Worm (Caenorhabditis elegans): Measurements from ENCODE around the gene C55B6.1.

The C55B6.1 gene

ce11 chrX:7176817-7177216 is 23.3 kb upstream of the C55B6.1 start (continued):
- TF ChIP-seq ceh-44 (GFP tag; IDR thresholded peaks at IDR 0.05), result no peak
- TF ChIP-seq lin-38 (GFP tag; IDR thresholded peaks at IDR 0.05), result no peak
- no peak for TF ChIP-seq cey-2 (tag; optimal IDR thresholded peaks at IDR 0.05; ENCODE audit: borderline replicate concordance, insufficient read depth)
- peak; percentile 51; the same call in 1 of the 2 replicates for TF ChIP-seq pha-4 (GFP tag; IDR thresholded peaks at IDR 0.05)
- no peak for TF ChIP-seq pha-4 (tag; optimal IDR thresholded peaks at IDR 0.05)
- 0 out of 2 replicates have a peak, but pooled peaks have one; percentile 67 for TF ChIP-seq tra-1 (GFP tag; IDR thresholded peaks at IDR 0.05)
- no peak for TF ChIP-seq ces-1 (GFP tag; optimal IDR thresholded peaks at IDR 0.05)
- no peak for TF ChIP-seq ztf-11 (tag; optimal IDR thresholded peaks at IDR 0.05)
- no peak for TF ChIP-seq hlh-11 (tag; optimal IDR thresholded peaks at IDR 0.05)
- TF ChIP-seq zip-2 (tag; optimal IDR thresholded peaks at IDR 0.05), result no peak
- peak in 1 of 2 experiments; percentile 69 for TF ChIP-seq daf-16 (GFP tag; optimal IDR thresholded peaks at IDR 0.05)
- TF ChIP-seq daf-16 (tag; optimal IDR thresholded peaks at IDR 0.05), result peak; percentile 84
- no peak for TF ChIP-seq F10B5.3 (tag; optimal IDR thresholded peaks at IDR 0.05)
- no peak for TF ChIP-seq lir-3 (tag; optimal IDR thresholded peaks at IDR 0.05)
- 0 out of 2 replicates have a peak, but pooled peaks have one; percentile 22 for TF ChIP-seq ceh-20 (GFP tag; IDR thresholded peaks at IDR 0.05)
- no peak for TF ChIP-seq nhr-48 (tag; optimal IDR thresholded peaks at IDR 0.05)
- no peak for TF ChIP-seq nhr-28 (tag; optimal IDR thresholded peaks at IDR 0.05)
- no peak; the same call in none of the 2 replicates for TF ChIP-seq dmd-6 (GFP tag; IDR thresholded peaks at IDR 0.05)
- no peak for TF ChIP-seq hif-1 (tag; optimal IDR thresholded peaks at IDR 0.05)
- no peak for TF ChIP-seq F49E8.2 (tag; optimal IDR thresholded peaks at IDR 0.05; ENCODE audit: borderline replicate concordance)
- no peak for TF ChIP-seq sdz-12 (GFP tag; optimal IDR thresholded peaks at IDR 0.05)
- no peak for TF ChIP-seq unc-130 (GFP tag; optimal IDR thresholded peaks at IDR 0.05)
- peak; percentile 60 for TF ChIP-seq Y48G9A.11 (GFP tag; IDR thresholded peaks at IDR 0.05)
- no peak for TF ChIP-seq lin-39 (tag; optimal IDR thresholded peaks at IDR 0.05)
- TF ChIP-seq lin-13 (GFP tag; optimal IDR thresholded peaks at IDR 0.05), result no peak
- TF ChIP-seq gei-8 (GFP tag; optimal IDR thresholded peaks at IDR 0.05), result no peak
- no peak for TF ChIP-seq nhr-41 (GFP tag; IDR thresholded peaks at IDR 0.05)
- TF ChIP-seq nhr-11 (tag; optimal IDR thresholded peaks at IDR 0.05), result no peak
- 0 out of 2 replicates have a peak, but pooled peaks have one; percentile 52 for TF ChIP-seq zfp-3 (GFP tag; conservative IDR thresholded peaks at IDR 0.05)
- no peak for TF ChIP-seq dpl-1 (GFP tag; optimal IDR thresholded peaks at IDR 0.05)
- no peak for TF ChIP-seq nhr-102 (tag; optimal IDR thresholded peaks at IDR 0.05)
- TF ChIP-seq ceh-62 (tag; optimal IDR thresholded peaks at IDR 0.05), result no peak
- no peak for TF ChIP-seq ceh-82 (tag; optimal IDR thresholded peaks at IDR 0.05)
- no peak for TF ChIP-seq egl-27 (tag; optimal IDR thresholded peaks at IDR 0.05)
- TF ChIP-seq hlh-30 (tag; optimal IDR thresholded peaks at IDR 0.05; ENCODE audit: insufficient read depth), result peak; percentile 15
- TF ChIP-seq mxl-3 (GFP tag; optimal IDR thresholded peaks at IDR 0.05), result no peak
- TF ChIP-seq fkh-10 (GFP tag; optimal IDR thresholded peaks at IDR 0.05), result no peak
- no peak for TF ChIP-seq ZK337.2 (GFP tag; IDR thresholded peaks at IDR 0.05)
- TF ChIP-seq egl-43 (GFP tag; IDR thresholded peaks at IDR 0.05), result no peak
- TF ChIP-seq arid-1 (GFP tag; conservative IDR thresholded peaks at IDR 0.05), result 0 out of 2 replicates have a peak, but pooled peaks have one; percentile 60
- peak; percentile 87 for TF ChIP-seq aha-1 (tag)
- TF ChIP-seq mep-1 (tag; optimal IDR thresholded peaks at IDR 0.05), result no peak
- no peak for TF ChIP-seq php-3 (GFP tag; IDR thresholded peaks at IDR 0.05)
- TF ChIP-seq nhr-237 (tag; optimal IDR thresholded peaks at IDR 0.05), result no peak
- TF ChIP-seq F26F4.8 (GFP tag; conservative IDR thresholded peaks at IDR 0.05), result no peak
- TF ChIP-seq madf-5 (GFP tag; IDR thresholded peaks at IDR 0.05), result no peak
- TF ChIP-seq F44E2.7 (GFP tag; IDR thresholded peaks at IDR 0.05), result no peak
- no peak for TF ChIP-seq rbr-2 (tag; optimal IDR thresholded peaks at IDR 0.05)
- no peak for TF ChIP-seq aly-2 (tag; optimal IDR thresholded peaks at IDR 0.05)
- no peak for TF ChIP-seq nhr-76 (tag; optimal IDR thresholded peaks at IDR 0.05)
- no peak for TF ChIP-seq daf-19 (GFP tag; conservative IDR thresholded peaks at IDR 0.05)
- no peak for TF ChIP-seq nhr-42 (GFP tag; IDR thresholded peaks at IDR 0.05)

Measured in whole organism, L4 larva.